Worm (Caenorhabditis elegans) whole organism, late embryonic: Measurements from ENCODE around the gene rpm-1.

Experiments used
- C08G9.2 ChIP-seq: sonication (generic microtip); optimal IDR thresholded peaks from 2 replicates; lab custom pipeline; 2016; ENCODE audit warnings: mild to moderate bottlenecking, missing genetic modification characterization, moderate library complexity, missing compliant biosample characterization
- C38D4.7 ChIP-seq: fragments of 200-800 bp; sonication (Bioruptor generic); optimal IDR thresholded peaks from 2 replicates; lab custom pipeline; 2018; ENCODE audit warnings: mild to moderate bottlenecking, missing genetic modification characterization, moderate library complexity, missing compliant biosample characterization
- F13H6.1 ChIP-seq: sonication (generic microtip); optimal IDR thresholded peaks from 2 replicates; lab custom pipeline; 2016; ENCODE audit warnings: missing genetic modification characterization, missing compliant biosample characterization
- K02D7.2 ChIP-seq: sonication (generic microtip); optimal IDR thresholded peaks from 2 replicates; lab custom pipeline; 2017; ENCODE audit warnings: mild to moderate bottlenecking, missing genetic modification characterization, missing compliant biosample characterization
- K09A11.1 ChIP-seq: sonication (generic microtip); optimal IDR thresholded peaks from 2 replicates; lab custom pipeline; 2017; ENCODE audit warnings: antibody characterized with exemption, mild to moderate bottlenecking, missing genetic modification characterization, missing compliant biosample characterization; ENCODE audit not compliant: insufficient read depth
- Y22D7AL.16 ChIP-seq: sonication (generic microtip); optimal IDR thresholded peaks from 2 replicates; lab custom pipeline; 2016; ENCODE audit warnings: missing genetic modification characterization, missing compliant biosample characterization
- ahr-1 ChIP-seq: sonication (generic microtip); optimal IDR thresholded peaks from 2 replicates; lab custom pipeline; 2016; ENCODE audit warnings: missing genetic modification characterization, missing compliant biosample characterization
- ceh-18 ChIP-seq: sonication (generic microtip); optimal IDR thresholded peaks from 2 replicates; lab custom pipeline; 2016; ENCODE audit warnings: missing genetic modification characterization, missing compliant biosample characterization
- ceh-19 ChIP-seq: fragments of 200-800 bp; sonication (Bioruptor generic); optimal IDR thresholded peaks from 2 replicates; lab custom pipeline; 2018; ENCODE audit warnings: mild to moderate bottlenecking, missing genetic modification characterization, missing compliant biosample characterization
- ceh-24 ChIP-seq: sonication (generic microtip); optimal IDR thresholded peaks from 2 replicates; lab custom pipeline; 2016; ENCODE audit warnings: mild to moderate bottlenecking, missing genetic modification characterization, missing compliant biosample characterization
- ceh-30 ChIP-seq: fragments of 150-350 bp; optimal IDR thresholded peaks from 2 replicates; lab custom pipeline; 2014; ENCODE audit warnings: missing biosample characterization, missing genetic modification characterization
- ceh-31 ChIP-seq: sonication (generic microtip); optimal IDR thresholded peaks from 2 replicates; lab custom pipeline; 2016; ENCODE audit warnings: missing genetic modification characterization, missing compliant biosample characterization
- ceh-34 ChIP-seq: sonication (generic microtip); optimal IDR thresholded peaks from 2 replicates; lab custom pipeline; 2016; ENCODE audit warnings: mild to moderate bottlenecking, missing genetic modification characterization, missing compliant biosample characterization
- ceh-45 ChIP-seq: fragments of 200-800 bp; sonication (Bioruptor generic); IDR thresholded peaks from 2 replicates; pipeline ENCODE4 v1.3.6; 2022; ENCODE audit warnings: missing genetic modification reagents, missing genetic modification characterization, missing compliant biosample characterization
- ceh-9 ChIP-seq: sonication (generic microtip); optimal IDR thresholded peaks from 2 replicates; lab custom pipeline; 2016; ENCODE audit warnings: mild to moderate bottlenecking, missing genetic modification characterization, inconsistent platforms, missing compliant biosample characterization
- hlh-13 ChIP-seq: fragments of 200-800 bp; sonication (Bioruptor generic); optimal IDR thresholded peaks from 2 replicates; lab custom pipeline; 2018; ENCODE audit warnings: mild to moderate bottlenecking, missing genetic modification characterization, missing compliant biosample characterization
- hlh-15 ChIP-seq: sonication (generic microtip); optimal IDR thresholded peaks from 2 replicates; lab custom pipeline; 2016; ENCODE audit warnings: missing genetic modification characterization, missing compliant biosample characterization
- hlh-30 ChIP-seq: sonication (generic microtip); optimal IDR thresholded peaks from 2 replicates; lab custom pipeline; 2017; ENCODE audit warnings: antibody characterized with exemption, missing genetic modification characterization, missing compliant biosample characterization; ENCODE audit not compliant: insufficient read depth
- hlh-6 ChIP-seq: sonication (generic microtip); optimal IDR thresholded peaks from 2 replicates; lab custom pipeline; 2016; ENCODE audit warnings: missing genotype, missing genetic modification characterization, missing compliant biosample characterization
- hlh-8 ChIP-seq: sonication (generic microtip); optimal IDR thresholded peaks from 2 replicates; lab custom pipeline; 2016; ENCODE audit warnings: missing genotype, missing genetic modification characterization, missing compliant biosample characterization
- lim-6 ChIP-seq: sonication (generic microtip); optimal IDR thresholded peaks from 2 replicates; lab custom pipeline; 2016; ENCODE audit warnings: missing genetic modification characterization, missing compliant biosample characterization
- lin-11 ChIP-seq: fragments of 200-800 bp; sonication (Bioruptor generic); optimal IDR thresholded peaks from 2 replicates; lab custom pipeline; 2018; ENCODE audit warnings: mild to moderate bottlenecking, missing genetic modification characterization, missing compliant biosample characterization
- mec-3 ChIP-seq: sonication (generic microtip); optimal IDR thresholded peaks from 2 replicates; lab custom pipeline; 2016; ENCODE audit warnings: borderline replicate concordance, missing genetic modification characterization, missing compliant biosample characterization
- nfya-1 ChIP-seq: sonication (generic microtip); optimal IDR thresholded peaks from 2 replicates; lab custom pipeline; 2017; ENCODE audit warnings: missing genetic modification characterization, mild to moderate bottlenecking, missing compliant biosample characterization, antibody characterized with exemption, moderate library complexity
- odd-2 ChIP-seq: sonication (generic microtip); optimal IDR thresholded peaks from 2 replicates; lab custom pipeline; 2017; ENCODE audit warnings: antibody characterized with exemption, mild to moderate bottlenecking, missing genetic modification characterization, missing compliant biosample characterization
- pag-3 ChIP-seq: sonication (generic microtip); optimal IDR thresholded peaks from 2 replicates; lab custom pipeline; 2016; ENCODE audit warnings: missing compliant biosample characterization, missing genetic modification characterization, borderline replicate concordance
- pat-9 ChIP-seq: fragments of 200-800 bp; sonication (Bioruptor generic); optimal IDR thresholded peaks from 2 replicates; lab custom pipeline; 2018; ENCODE audit warnings: mild to moderate bottlenecking, missing genetic modification characterization, moderate library complexity, missing compliant biosample characterization
- pha-2 ChIP-seq: sonication (generic microtip); optimal IDR thresholded peaks from 2 replicates; lab custom pipeline; 2017; ENCODE audit warnings: mild to moderate bottlenecking, missing genetic modification characterization, missing compliant biosample characterization
- pqm-1 ChIP-seq: sonication (generic microtip); optimal IDR thresholded peaks from 2 replicates; lab custom pipeline; 2016; ENCODE audit warnings: missing genetic modification characterization, missing compliant biosample characterization
- rnt-1 ChIP-seq: sonication (generic microtip); optimal IDR thresholded peaks from 2 replicates; lab custom pipeline; 2016; ENCODE audit warnings: missing genetic modification characterization, missing compliant biosample characterization
- sdc-2 ChIP-seq: sonication (generic microtip); optimal IDR thresholded peaks from 2 replicates; lab custom pipeline; 2016; ENCODE audit warnings: missing genotype, missing genetic modification characterization, missing compliant biosample characterization
- sox-2 ChIP-seq: fragments of 200-800 bp; sonication (Bioruptor generic); IDR thresholded peaks from 2 replicates; pipeline ENCODE4 v1.3.6; 2022; ENCODE audit warnings: missing genetic modification reagents, missing genetic modification characterization, missing compliant biosample characterization
- tbx-2 ChIP-seq: sonication (generic microtip); optimal IDR thresholded peaks from 2 replicates; lab custom pipeline; 2016; ENCODE audit warnings: missing genetic modification characterization, missing compliant biosample characterization
- tbx-7 ChIP-seq: sonication (generic microtip); optimal IDR thresholded peaks from 2 replicates; lab custom pipeline; 2016; ENCODE audit warnings: missing genotype, missing genetic modification characterization, missing compliant biosample characterization
- unc-3 ChIP-seq, 2 experiments: fragments of 200-800 bp in 1 of 2; sonication (Bioruptor generic) in 1 of 2; sonication (generic microtip) in 1 of 2; conservative IDR thresholded peaks in 1 of 2; optimal IDR thresholded peaks in 1 of 2; 2 replicates each; pipeline versions ENCODE4 v1.3.6 to Lab custom; 2016 to 2022; ENCODE audit warnings: missing compliant biosample characterization in 2 of 2, missing genetic modification characterization in 2 of 2, missing genetic modification reagents in 1 of 2
- zip-5 ChIP-seq: sonication (generic microtip); optimal IDR thresholded peaks from 2 replicates; lab custom pipeline; 2016; ENCODE audit warnings: missing genetic modification characterization, missing compliant biosample characterization
- ztf-16 ChIP-seq: sonication (generic microtip); optimal IDR thresholded peaks from 2 replicates; lab custom pipeline; 2017; ENCODE audit warnings: missing genetic modification characterization, missing compliant biosample characterization

Gene rpm-1

DNA sequence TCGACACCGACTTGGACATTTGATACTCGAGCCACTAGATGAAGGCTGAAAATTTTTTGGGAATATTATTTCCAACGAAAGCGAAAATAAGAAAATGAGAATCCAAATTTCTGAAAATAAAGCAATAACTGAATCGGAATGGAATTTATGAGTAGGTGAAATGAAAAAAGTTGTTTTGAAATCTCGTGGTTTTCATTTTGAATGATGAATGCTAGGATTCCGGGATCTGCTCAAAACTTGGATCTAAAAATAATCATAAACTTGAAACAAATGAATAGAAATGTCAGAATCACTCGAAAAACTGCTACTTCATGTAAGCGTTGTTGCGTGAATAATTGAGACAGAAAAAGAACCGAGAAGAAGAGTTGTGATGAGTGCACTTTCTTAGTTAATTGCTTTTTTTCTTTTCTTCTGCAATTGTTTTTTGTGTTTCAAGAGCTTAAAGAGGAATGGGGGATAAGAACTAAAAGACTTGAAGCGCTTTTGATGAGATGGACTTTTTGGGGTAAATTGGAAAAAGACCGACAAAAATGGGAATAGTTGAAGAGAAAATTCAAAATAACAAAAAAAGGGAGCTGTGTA is 18.7 kb downstream of the rpm-1 start, which contains the start of gene magu-2:
Gene magu-2 (minus strand): TSS at position 51 of the 582 bp plus-strand sequence.
- TF ChIP-seq ceh-18 (tag; lab: Kevin White, UChicago) (no peak), Y22D7AL.16 (no peak), hlh-15 (tag; lab: Kevin White, UChicago) (no peak), K02D7.2 (no peak), ceh-45 (no peak), lim-6 (no peak), pha-2 (tag; lab: Kevin White, UChicago) (no peak), ceh-34 (tag; lab: Kevin White, UChicago) (no peak), pat-9 (tag; lab: Kevin White, UChicago) (no peak), nfya-1 (tag; lab: Kevin White, UChicago) (no peak), tbx-7 (no peak), hlh-8 (tag; lab: Kevin White, UChicago) (no peak), K09A11.1 (no peak), ceh-30 (tag; lab: Kevin White, UChicago) (no peak), C38D4.7 (no peak), hlh-13 (GFP tag; lab: Kevin White, UChicago) (no peak), ceh-31 (tag; lab: Kevin White, UChicago) (no peak), sox-2 (GFP tag; lab: Robert Waterston, UW) (no peak), ceh-9 (tag; lab: Kevin White, UChicago) (no peak)
- TF ChIP-seq, all 69 proteins: peak for 0

DNA sequence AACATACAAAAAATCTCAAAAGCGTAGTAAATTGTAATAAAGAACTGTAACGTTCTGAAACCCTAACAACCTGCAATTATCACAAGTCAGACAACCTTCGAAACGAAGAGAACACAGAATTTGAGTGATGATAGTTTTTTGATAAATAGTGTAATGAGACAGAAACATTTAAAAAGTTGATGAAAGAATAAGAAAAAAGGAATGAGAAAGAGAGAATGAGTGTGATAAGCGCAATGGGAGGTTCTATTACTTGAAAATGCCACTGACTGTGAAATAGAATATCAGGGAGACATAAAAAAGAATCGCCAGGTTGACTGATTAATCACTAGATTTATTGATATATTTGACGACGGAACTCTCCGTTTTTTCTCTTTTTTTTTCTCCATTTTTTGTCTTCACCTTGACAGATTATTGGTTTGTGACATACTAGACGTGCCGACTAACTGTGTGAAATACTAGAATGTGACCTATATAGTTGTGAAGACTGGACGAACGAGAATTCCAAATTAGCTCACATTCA is 20.4 kb downstream of the rpm-1 start:
- TF ChIP-seq tbx-2 (tag; lab: Kevin White, UChicago): no peak
- TF ChIP-seq pqm-1 (tag; lab: Kevin White, UChicago): no peak
- no peak for TF ChIP-seq zip-5 (tag; lab: Kevin White, UChicago)
- TF ChIP-seq lin-11 (tag; lab: Kevin White, UChicago): no peak
- TF ChIP-seq hlh-6 (tag; lab: Kevin White, UChicago): no peak
- no peak for TF ChIP-seq ceh-30 (tag; lab: Kevin White, UChicago)
- no peak for TF ChIP-seq ceh-9 (tag; lab: Kevin White, UChicago)
- TF ChIP-seq C08G9.2 (tag; lab: Kevin White, UChicago): no peak
- no peak for TF ChIP-seq hlh-30

DNA sequence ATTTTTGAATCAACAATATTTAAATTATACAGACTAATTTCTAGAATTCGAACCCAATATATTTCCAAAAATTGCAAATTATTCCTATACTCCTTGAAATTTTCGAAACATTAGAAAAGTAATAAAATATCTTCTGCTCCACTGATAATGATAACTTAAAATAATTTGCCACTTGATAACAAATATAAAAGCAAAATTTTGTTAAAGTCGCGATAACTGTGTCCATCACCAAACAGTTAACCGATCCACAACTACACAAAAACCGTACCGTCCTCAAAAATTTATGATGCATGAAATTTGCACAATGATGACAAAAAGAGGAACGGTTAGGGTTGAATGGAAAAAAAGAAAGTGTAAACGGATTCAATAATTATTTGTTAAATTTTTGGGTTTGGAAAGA is 21.3 kb downstream of the rpm-1 start:
- TF ChIP-seq odd-2 (tag; lab: Kevin White, UChicago) (no peak), ceh-19 (GFP tag; lab: Kevin White, UChicago) (no peak), hlh-13 (GFP tag; lab: Kevin White, UChicago) (no peak), ceh-34 (tag; lab: Kevin White, UChicago) (no peak), sdc-2 (tag; lab: Kevin White, UChicago) (no peak), pag-3 (tag; lab: Kevin White, UChicago) (no peak), ahr-1 (tag; lab: Kevin White, UChicago) (no peak), F13H6.1 (no peak), pat-9 (tag; lab: Kevin White, UChicago) (no peak), ceh-24 (tag; lab: Kevin White, UChicago) (no peak), sox-2 (GFP tag; lab: Robert Waterston, UW) (no peak), unc-3 (GFP tag; conservative IDR thresholded peaks at IDR 0.05; lab: Robert Waterston, UW) (no peak), unc-3 (tag; optimal IDR thresholded peaks at IDR 0.05; lab: Kevin White, UChicago) (no peak), nfya-1 (tag; lab: Kevin White, UChicago) (no peak), rnt-1 (tag; lab: Kevin White, UChicago) (no peak), zip-5 (tag; lab: Kevin White, UChicago) (no peak), tbx-7 (no peak), hlh-15 (tag; lab: Kevin White, UChicago) (no peak), ztf-16 (tag; lab: Kevin White, UChicago) (no peak), mec-3 (no peak)
